Fruit fly (Drosophila melanogaster) whole organism, wandering third instar larva: Measurements from ENCODE around the gene dnd.

Source experiments
- Abd-B ChIP-seq: fragments of >200 bp; optimal IDR thresholded peaks from 2 replicates; lab custom pipeline; 2017; ENCODE audit warnings: missing biosample characterization, missing genetic modification characterization
- CG32264 ChIP-seq: fragments of 200-800 bp; sonication (Bioruptor generic); optimal IDR thresholded peaks from 2 replicates; lab custom pipeline; 2016; ENCODE audit warnings: missing biosample characterization, missing genetic modification characterization
- CG9705 ChIP-seq: fragments of 200-800 bp; sonication (Bioruptor generic); optimal IDR thresholded peaks from 2 replicates; lab custom pipeline; 2018; ENCODE audit warnings: missing biosample characterization, mild to moderate bottlenecking, missing genetic modification characterization
- CrebA ChIP-seq: fragments of 200-800 bp; sonication (Bioruptor generic); optimal IDR thresholded peaks from 2 replicates; lab custom pipeline; 2016; ENCODE audit warnings: missing biosample characterization, mild to moderate bottlenecking, missing genetic modification characterization, borderline replicate concordance
- Dfd ChIP-seq: fragments of >200 bp; optimal IDR thresholded peaks from 2 replicates; lab custom pipeline; 2017; ENCODE audit warnings: missing biosample characterization, missing genetic modification characterization
- Dif ChIP-seq: fragments of 200-275, 200-300 bp; sonication (Bioruptor generic); optimal IDR thresholded peaks from 2 replicates; lab custom pipeline; 2018; ENCODE audit warnings: missing biosample characterization, missing genetic modification characterization; ENCODE audit not compliant: partially characterized antibody
- GATAd ChIP-seq: sonication (Bioruptor generic); optimal IDR thresholded peaks from 2 replicates; lab custom pipeline; 2016; ENCODE audit warnings: missing biosample characterization, missing genetic modification characterization
- HLH106 ChIP-seq: fragments of 200-800 bp; optimal IDR thresholded peaks from 3 replicates; lab custom pipeline; 2019; ENCODE audit warnings: missing biosample characterization, mild to moderate bottlenecking, missing genetic modification characterization, moderate library complexity
- Hnf4 ChIP-seq: fragments of 200-800 bp; sonication (Bioruptor generic); optimal IDR thresholded peaks from 2 replicates; lab custom pipeline; 2016; ENCODE audit warnings: missing biosample characterization, mild to moderate bottlenecking, missing genetic modification characterization
- Hr78 ChIP-seq: fragments of >200 bp; optimal IDR thresholded peaks from 2 replicates; lab custom pipeline; 2017; ENCODE audit warnings: missing biosample characterization, missing genetic modification characterization
- Hr83 ChIP-seq: fragments of 200-300 bp; sonication (Bioruptor generic); optimal IDR thresholded peaks from 2 replicates; lab custom pipeline; 2016; ENCODE audit warnings: missing biosample characterization, mild to moderate bottlenecking, missing genetic modification characterization, moderate library complexity; ENCODE audit not compliant: poor library complexity, severe bottlenecking
- Jra ChIP-seq: sonication (Bioruptor generic); optimal IDR thresholded peaks from 2 replicates; lab custom pipeline; 2016; ENCODE audit warnings: missing biosample characterization, missing genetic modification characterization
- Mio ChIP-seq: sonication (Bioruptor generic); optimal IDR thresholded peaks from 2 replicates; lab custom pipeline; 2016; ENCODE audit warnings: missing biosample characterization, missing genetic modification characterization
- Myc ChIP-seq: fragments of >200 bp; optimal IDR thresholded peaks from 2 replicates; lab custom pipeline; 2017
- N ChIP-seq: fragments of >200 bp; optimal IDR thresholded peaks from 2 replicates; lab custom pipeline; 2018; ENCODE audit warnings: missing biosample characterization, missing external identifiers, missing genetic modification characterization
- OdsH ChIP-seq: fragments of 200-800 bp; sonication (Bioruptor generic); optimal IDR thresholded peaks from 2 replicates; lab custom pipeline; 2016; ENCODE audit warnings: missing biosample characterization, mild to moderate bottlenecking, missing genetic modification characterization
- Rel ChIP-seq, 2 experiments: fragments of 200-800 bp; sonication (Bioruptor generic) in 1 of 2; optimal IDR thresholded peaks; 2 replicates in 1 of 2; 3 replicates in 1 of 2; lab custom pipeline; 2016 to 2019; ENCODE audit warnings: mild to moderate bottlenecking in 2 of 2, missing biosample characterization in 2 of 2, missing genetic modification characterization in 2 of 2, moderate library complexity in 1 of 2
- Vsx2 ChIP-seq: fragments of 200-300, 225-300 bp; sonication (Bioruptor generic); optimal IDR thresholded peaks from 2 replicates; lab custom pipeline; 2018; ENCODE audit warnings: missing biosample characterization, missing genetic modification characterization; ENCODE audit not compliant: partially characterized antibody
- br ChIP-seq: fragments of 200-800 bp; sonication (Bioruptor generic); optimal IDR thresholded peaks from 2 replicates; lab custom pipeline; 2016; ENCODE audit warnings: missing biosample characterization, missing genetic modification characterization
- dl ChIP-seq, 2 experiments: fragments of 175-275, 200-275 bp in 1 of 2; fragments of 200-275 bp in 1 of 2; sonication (Bioruptor generic); optimal IDR thresholded peaks; lab custom pipeline; 2018; ENCODE audit warnings: mild to moderate bottlenecking in 2 of 2, missing biosample characterization in 2 of 2, missing genetic modification characterization in 2 of 2, moderate library complexity in 2 of 2; ENCODE audit not compliant: partially characterized antibody in 2 of 2, insufficient read depth in 1 of 2
- dmrt93B ChIP-seq: fragments of 200-800 bp; sonication (Bioruptor generic); optimal IDR thresholded peaks from 2 replicates; lab custom pipeline; 2018; ENCODE audit warnings: missing biosample characterization, mild to moderate bottlenecking, missing genetic modification characterization
- ey ChIP-seq: fragments of 200-800 bp; sonication (Bioruptor generic); optimal IDR thresholded peaks from 2 replicates; lab custom pipeline; 2016; ENCODE audit warnings: missing biosample characterization, missing genetic modification characterization
- foxo ChIP-seq, 2 experiments: fragments of 200-800 bp; sonication (Bioruptor generic); optimal IDR thresholded peaks; 2 replicates in 1 of 2; 3 replicates in 1 of 2; lab custom pipeline; 2016 to 2017; ENCODE audit warnings: missing biosample characterization in 2 of 2, missing genetic modification characterization in 2 of 2
- fru ChIP-seq: fragments of 200-800 bp; sonication (Bioruptor generic); optimal IDR thresholded peaks from 3 replicates; lab custom pipeline; 2016; ENCODE audit warnings: missing biosample characterization, mild to moderate bottlenecking, missing genetic modification characterization
- h ChIP-seq: fragments of 200-800 bp; sonication (Bioruptor generic); optimal IDR thresholded peaks from 3 replicates; lab custom pipeline; 2016; ENCODE audit warnings: missing biosample characterization, mild to moderate bottlenecking, missing genetic modification characterization
- pan ChIP-seq: fragments of >200 bp; optimal IDR thresholded peaks from 2 replicates; lab custom pipeline; 2017
- psq ChIP-seq: fragments of 200-800 bp; sonication (Bioruptor generic); optimal IDR thresholded peaks from 3 replicates; lab custom pipeline; 2017; ENCODE audit warnings: missing biosample characterization, mild to moderate bottlenecking, missing genetic modification characterization, moderate library complexity
- rgr ChIP-seq: fragments of 200-800 bp; sonication (Bioruptor generic); optimal IDR thresholded peaks from 3 replicates; lab custom pipeline; 2016; ENCODE audit warnings: missing biosample characterization, mild to moderate bottlenecking, missing genetic modification characterization
- sage ChIP-seq: fragments of 200-800 bp; sonication (Bioruptor generic); optimal IDR thresholded peaks from 2 replicates; lab custom pipeline; 2016; ENCODE audit warnings: missing biosample characterization, mild to moderate bottlenecking, missing genetic modification characterization
- sv ChIP-seq: fragments of 200-800 bp; sonication (Bioruptor generic); optimal IDR thresholded peaks from 3 replicates; lab custom pipeline; 2016; ENCODE audit warnings: missing biosample characterization, missing genetic modification characterization
- tai ChIP-seq: sonication (Bioruptor generic); optimal IDR thresholded peaks from 2 replicates; lab custom pipeline; 2016; ENCODE audit warnings: missing biosample characterization, missing genetic modification characterization
- usp ChIP-seq: fragments of >200 bp; optimal IDR thresholded peaks from 2 replicates; lab custom pipeline; 2017; ENCODE audit warnings: missing biosample characterization, missing genetic modification characterization
- woc ChIP-seq: sonication (Bioruptor generic); optimal IDR thresholded peaks from 2 replicates; lab custom pipeline; 2016; ENCODE audit warnings: missing biosample characterization, mild to moderate bottlenecking, missing genetic modification characterization

Gene dnd

dm6 chr3R:21852579-21853233 lies 34.4 kb downstream of the dnd start:
- no peak for TF ChIP-seq Dfd (GFP tag; lab: Kevin White, UChicago)
- TF ChIP-seq fru (GFP tag; lab: Kevin White, UChicago) = peak; percentile 9
- no peak for TF ChIP-seq Myc (lab: Kevin White, UChicago)
- TF ChIP-seq psq (GFP tag; lab: Kevin White, UChicago) = peak; percentile 75
- TF ChIP-seq CG32264 (GFP tag; lab: Kevin White, UChicago) = no peak
- peak; percentile 7 for TF ChIP-seq OdsH
- TF ChIP-seq Rel (GFP tag; optimal IDR thresholded peaks at IDR 0.05; lab: Kevin White, UChicago) = no peak
- TF ChIP-seq Rel (tag; optimal IDR thresholded peaks at IDR 0.05; lab: Kevin White, UChicago) = peak; percentile 10
- TF ChIP-seq Vsx2 (GFP tag; lab: Kevin White, UChicago) = no peak
- no peak for TF ChIP-seq sage
- TF ChIP-seq rgr (GFP tag; lab: Kevin White, UChicago) = peak; percentile 22
- TF ChIP-seq foxo (GFP tag; optimal IDR thresholded peaks at IDR 0.05; lab: Kevin White, UChicago) = no peak
- TF ChIP-seq Hr83 (GFP tag; lab: Kevin White, UChicago) = peak; percentile 2
- TF ChIP-seq Mio = no peak
- TF ChIP-seq tai (GFP tag; lab: Kevin White, UChicago) = no peak
- no peak for TF ChIP-seq GATAd
- no peak for TF ChIP-seq Dif (GFP tag; lab: Kevin White, UChicago)
- TF ChIP-seq Hnf4 (GFP tag; lab: Kevin White, UChicago) = no peak

dm6 chr3R:21851592-21852578 lies 35.3 kb downstream of the dnd start:
- TF ChIP-seq CrebA (GFP tag; lab: Kevin White, UChicago) (peak; percentile 58), Dif (GFP tag; lab: Kevin White, UChicago) (peak; percentile 36), Rel (GFP tag; optimal IDR thresholded peaks at IDR 0.05; lab: Kevin White, UChicago) (no peak), Rel (tag; optimal IDR thresholded peaks at IDR 0.05; lab: Kevin White, UChicago) (peak; percentile 51), br (GFP tag; lab: Kevin White, UChicago) (no peak)

dm6 chr3R:21849988-21850460 lies 37.1 kb downstream of the dnd start:
- TF ChIP-seq GATAd (no peak), HLH106 (tag; lab: Kevin White, UChicago) (peak; percentile 3), Rel (GFP tag; optimal IDR thresholded peaks at IDR 0.05; lab: Kevin White, UChicago) (no peak), Rel (tag; optimal IDR thresholded peaks at IDR 0.05; lab: Kevin White, UChicago) (peak; percentile 91), rgr (GFP tag; lab: Kevin White, UChicago) (peak; percentile 20), Hnf4 (GFP tag; lab: Kevin White, UChicago) (no peak), psq (GFP tag; lab: Kevin White, UChicago) (peak; percentile 26), sv (GFP tag; lab: Kevin White, UChicago) (no peak), dmrt93B (GFP tag; lab: Kevin White, UChicago) (peak; percentile 24), br (GFP tag; lab: Kevin White, UChicago) (peak; percentile 40), woc (GFP tag; lab: Kevin White, UChicago) (peak; percentile 26), Jra (GFP tag; lab: Kevin White, UChicago) (no peak), h (GFP tag; lab: Kevin White, UChicago) (peak; percentile 51), OdsH (peak; percentile 0), fru (GFP tag; lab: Kevin White, UChicago) (peak; percentile 29), foxo (GFP tag; optimal IDR thresholded peaks at IDR 0.05; lab: Kevin White, UChicago) (peak in 1 of 2 experiments; percentile 23), ey (GFP tag; lab: Kevin White, UChicago) (peak; percentile 51)
- TF ChIP-seq, all 38 proteins: peak for 12

dm6 chr3R:21848987-21849442 lies 38.1 kb downstream of the dnd start:
- TF ChIP-seq usp (GFP tag; lab: Kevin White, UChicago) (no peak), OdsH (peak; percentile 97), Abd-B (GFP tag; lab: Kevin White, UChicago) (no peak), Dif (GFP tag; lab: Kevin White, UChicago) (no peak), dmrt93B (GFP tag; lab: Kevin White, UChicago) (peak; percentile 95), dl (GFP tag; optimal IDR thresholded peaks at IDR 0.05; lab: Kevin White, UChicago; ENCODE audit: insufficient read depth in 1 of 2, partially characterized antibody in 2 of 2) (no peak), sage (peak; percentile 87), Myc (lab: Kevin White, UChicago) (no peak), CrebA (GFP tag; lab: Kevin White, UChicago) (no peak), GATAd (no peak), CG32264 (GFP tag; lab: Kevin White, UChicago) (peak; percentile 93), fru (GFP tag; lab: Kevin White, UChicago) (peak; percentile 98), Hr78 (GFP tag; lab: Kevin White, UChicago) (no peak), woc (GFP tag; lab: Kevin White, UChicago) (peak; percentile 97), Hnf4 (GFP tag; lab: Kevin White, UChicago) (peak; percentile 89), pan (lab: Kevin White, UChicago) (no peak), Dfd (GFP tag; lab: Kevin White, UChicago) (peak; percentile 87), CG9705 (GFP tag; lab: Kevin White, UChicago) (peak; percentile 91), N (GFP tag; lab: Kevin White, UChicago) (no peak), sv (GFP tag; lab: Kevin White, UChicago) (peak; percentile 31), Vsx2 (GFP tag; lab: Kevin White, UChicago) (no peak), psq (GFP tag; lab: Kevin White, UChicago) (peak; percentile 93), HLH106 (tag; lab: Kevin White, UChicago) (peak; percentile 95), ey (GFP tag; lab: Kevin White, UChicago) (peak; percentile 95), rgr (GFP tag; lab: Kevin White, UChicago) (peak; percentile 94), Hr83 (GFP tag; lab: Kevin White, UChicago) (no peak)
